Fruit fly (Drosophila melanogaster) whole organism, wandering third instar larva: ENCODE data around the gene Akh.

Experiments
- Abd-B ChIP-seq: fragments of >200 bp; optimal IDR thresholded peaks from 2 replicates; lab custom pipeline; 2017; ENCODE audit warnings: missing biosample characterization, missing genetic modification characterization
- CrebA ChIP-seq: fragments of 200-800 bp; sonication (Bioruptor generic); optimal IDR thresholded peaks from 2 replicates; lab custom pipeline; 2016; ENCODE audit warnings: missing biosample characterization, mild to moderate bottlenecking, missing genetic modification characterization, borderline replicate concordance
- Dfd ChIP-seq: fragments of >200 bp; optimal IDR thresholded peaks from 2 replicates; lab custom pipeline; 2017; ENCODE audit warnings: missing biosample characterization, missing genetic modification characterization
- Dif ChIP-seq: fragments of 200-275, 200-300 bp; sonication (Bioruptor generic); optimal IDR thresholded peaks from 2 replicates; lab custom pipeline; 2018; ENCODE audit warnings: missing biosample characterization, missing genetic modification characterization; ENCODE audit not compliant: partially characterized antibody
- HLH106 ChIP-seq: fragments of 200-800 bp; optimal IDR thresholded peaks from 3 replicates; lab custom pipeline; 2019; ENCODE audit warnings: missing biosample characterization, mild to moderate bottlenecking, missing genetic modification characterization, moderate library complexity
- Hnf4 ChIP-seq: fragments of 200-800 bp; sonication (Bioruptor generic); optimal IDR thresholded peaks from 2 replicates; lab custom pipeline; 2016; ENCODE audit warnings: missing biosample characterization, mild to moderate bottlenecking, missing genetic modification characterization
- Hr78 ChIP-seq: fragments of >200 bp; optimal IDR thresholded peaks from 2 replicates; lab custom pipeline; 2017; ENCODE audit warnings: missing biosample characterization, missing genetic modification characterization
- Hr83 ChIP-seq: fragments of 200-300 bp; sonication (Bioruptor generic); optimal IDR thresholded peaks from 2 replicates; lab custom pipeline; 2016; ENCODE audit warnings: missing biosample characterization, mild to moderate bottlenecking, missing genetic modification characterization, moderate library complexity; ENCODE audit not compliant: poor library complexity, severe bottlenecking
- Jra ChIP-seq: sonication (Bioruptor generic); optimal IDR thresholded peaks from 2 replicates; lab custom pipeline; 2016; ENCODE audit warnings: missing biosample characterization, missing genetic modification characterization
- Myc ChIP-seq: fragments of >200 bp; optimal IDR thresholded peaks from 2 replicates; lab custom pipeline; 2017
- N ChIP-seq: fragments of >200 bp; optimal IDR thresholded peaks from 2 replicates; lab custom pipeline; 2018; ENCODE audit warnings: missing biosample characterization, missing external identifiers, missing genetic modification characterization
- Rel ChIP-seq, 2 experiments: fragments of 200-800 bp; sonication (Bioruptor generic) in 1 of 2; optimal IDR thresholded peaks; 2 replicates in 1 of 2; 3 replicates in 1 of 2; lab custom pipeline; 2016 to 2019; ENCODE audit warnings: mild to moderate bottlenecking in 2 of 2, missing biosample characterization in 2 of 2, missing genetic modification characterization in 2 of 2, moderate library complexity in 1 of 2
- Sp1 ChIP-seq: fragments of 200-800 bp; sonication (Bioruptor generic); optimal IDR thresholded peaks from 3 replicates; lab custom pipeline; 2019; ENCODE audit warnings: missing biosample characterization, mild to moderate bottlenecking, missing genetic modification characterization, moderate library complexity
- Vsx2 ChIP-seq: fragments of 200-300, 225-300 bp; sonication (Bioruptor generic); optimal IDR thresholded peaks from 2 replicates; lab custom pipeline; 2018; ENCODE audit warnings: missing biosample characterization, missing genetic modification characterization; ENCODE audit not compliant: partially characterized antibody
- br ChIP-seq: fragments of 200-800 bp; sonication (Bioruptor generic); optimal IDR thresholded peaks from 2 replicates; lab custom pipeline; 2016; ENCODE audit warnings: missing biosample characterization, missing genetic modification characterization
- brk ChIP-seq: fragments of 200-800 bp; sonication (Bioruptor generic); optimal IDR thresholded peaks from 2 replicates; lab custom pipeline; 2016; ENCODE audit warnings: missing biosample characterization, mild to moderate bottlenecking, missing genetic modification characterization
- dl ChIP-seq, 2 experiments: fragments of 175-275, 200-275 bp in 1 of 2; fragments of 200-275 bp in 1 of 2; sonication (Bioruptor generic); optimal IDR thresholded peaks; lab custom pipeline; 2018; ENCODE audit warnings: mild to moderate bottlenecking in 2 of 2, missing biosample characterization in 2 of 2, missing genetic modification characterization in 2 of 2, moderate library complexity in 2 of 2; ENCODE audit not compliant: partially characterized antibody in 2 of 2, insufficient read depth in 1 of 2
- dmrt93B ChIP-seq: fragments of 200-800 bp; sonication (Bioruptor generic); optimal IDR thresholded peaks from 2 replicates; lab custom pipeline; 2018; ENCODE audit warnings: missing biosample characterization, mild to moderate bottlenecking, missing genetic modification characterization
- dsf ChIP-seq: sonication (Bioruptor generic); optimal IDR thresholded peaks from 2 replicates; lab custom pipeline; 2016; ENCODE audit warnings: missing biosample characterization, missing genetic modification characterization, borderline replicate concordance
- ey ChIP-seq: fragments of 200-800 bp; sonication (Bioruptor generic); optimal IDR thresholded peaks from 2 replicates; lab custom pipeline; 2016; ENCODE audit warnings: missing biosample characterization, missing genetic modification characterization
- foxo ChIP-seq, 2 experiments: fragments of 200-800 bp; sonication (Bioruptor generic); optimal IDR thresholded peaks; 2 replicates in 1 of 2; 3 replicates in 1 of 2; lab custom pipeline; 2016 to 2017; ENCODE audit warnings: missing biosample characterization in 2 of 2, missing genetic modification characterization in 2 of 2
- h ChIP-seq: fragments of 200-800 bp; sonication (Bioruptor generic); optimal IDR thresholded peaks from 3 replicates; lab custom pipeline; 2016; ENCODE audit warnings: missing biosample characterization, mild to moderate bottlenecking, missing genetic modification characterization
- jim ChIP-seq: fragments of 175-275, 200-325 bp; sonication (Bioruptor generic); optimal IDR thresholded peaks from 2 replicates; lab custom pipeline; 2016; ENCODE audit warnings: missing biosample characterization, mild to moderate bottlenecking, missing genetic modification characterization
- lola ChIP-seq: fragments of >200 bp; optimal IDR thresholded peaks from 2 replicates; lab custom pipeline; 2017; ENCODE audit warnings: missing biosample characterization, missing genetic modification characterization
- pan ChIP-seq: fragments of >200 bp; optimal IDR thresholded peaks from 2 replicates; lab custom pipeline; 2017
- psq ChIP-seq: fragments of 200-800 bp; sonication (Bioruptor generic); optimal IDR thresholded peaks from 3 replicates; lab custom pipeline; 2017; ENCODE audit warnings: missing biosample characterization, mild to moderate bottlenecking, missing genetic modification characterization, moderate library complexity
- sage ChIP-seq: fragments of 200-800 bp; sonication (Bioruptor generic); optimal IDR thresholded peaks from 2 replicates; lab custom pipeline; 2016; ENCODE audit warnings: missing biosample characterization, mild to moderate bottlenecking, missing genetic modification characterization
- sv ChIP-seq: fragments of 200-800 bp; sonication (Bioruptor generic); optimal IDR thresholded peaks from 3 replicates; lab custom pipeline; 2016; ENCODE audit warnings: missing biosample characterization, missing genetic modification characterization
- tai ChIP-seq: sonication (Bioruptor generic); optimal IDR thresholded peaks from 2 replicates; lab custom pipeline; 2016; ENCODE audit warnings: missing biosample characterization, missing genetic modification characterization
- usp ChIP-seq: fragments of >200 bp; optimal IDR thresholded peaks from 2 replicates; lab custom pipeline; 2017; ENCODE audit warnings: missing biosample characterization, missing genetic modification characterization
- woc ChIP-seq: sonication (Bioruptor generic); optimal IDR thresholded peaks from 2 replicates; lab custom pipeline; 2016; ENCODE audit warnings: missing biosample characterization, mild to moderate bottlenecking, missing genetic modification characterization

The Akh gene

dm6 chr3L:4141167-4141566, at the start of gene Akh:
Gene Akh, plus strand, starts transcription at chr3L:4141467.
- no peak for TF ChIP-seq Hr83 (GFP tag; lab: Kevin White, UChicago)
- no peak for TF ChIP-seq br
- TF ChIP-seq foxo (GFP tag; optimal IDR thresholded peaks at IDR 0.05; lab: Kevin White, UChicago): no peak
- no peak for TF ChIP-seq CrebA
- no peak for TF ChIP-seq Vsx2 (GFP tag; lab: Kevin White, UChicago)
- TF ChIP-seq dsf: no peak
- TF ChIP-seq Myc (lab: Kevin White, UChicago): no peak
- no peak for TF ChIP-seq Hr78
- TF ChIP-seq psq (GFP tag; lab: Kevin White, UChicago): no peak

dm6 chr3L:4092705-4093257, 48.5 kb upstream of the Akh start, which contains the start of gene CG14990:
Gene CG14990, plus strand, starts transcription at chr3L:4093207.
- TF ChIP-seq N (GFP tag; lab: Kevin White, UChicago) (peak; percentile 87), Myc (lab: Kevin White, UChicago) (peak; percentile 95), sv (GFP tag; lab: Kevin White, UChicago) (no peak)

- TF ChIP-seq Hr78: no peak
- no peak for TF ChIP-seq ey
- TF ChIP-seq Sp1 (GFP tag; lab: Kevin White, UChicago): no peak
- TF ChIP-seq dsf: no peak
- TF ChIP-seq lola (GFP tag; lab: Kevin White, UChicago): no peak
- TF ChIP-seq Jra: no peak
- TF ChIP-seq br: no peak
- no peak for TF ChIP-seq pan (lab: Kevin White, UChicago)
- TF ChIP-seq tai (GFP tag; lab: Kevin White, UChicago): no peak
- no peak for TF ChIP-seq h (GFP tag; lab: Kevin White, UChicago)
- no peak for TF ChIP-seq sage
- TF ChIP-seq, all 38 proteins: peak for 0
These were observed 44.7 kb upstream of the Akh start for dm6 chr3L:4096546-4096945.

DNA sequence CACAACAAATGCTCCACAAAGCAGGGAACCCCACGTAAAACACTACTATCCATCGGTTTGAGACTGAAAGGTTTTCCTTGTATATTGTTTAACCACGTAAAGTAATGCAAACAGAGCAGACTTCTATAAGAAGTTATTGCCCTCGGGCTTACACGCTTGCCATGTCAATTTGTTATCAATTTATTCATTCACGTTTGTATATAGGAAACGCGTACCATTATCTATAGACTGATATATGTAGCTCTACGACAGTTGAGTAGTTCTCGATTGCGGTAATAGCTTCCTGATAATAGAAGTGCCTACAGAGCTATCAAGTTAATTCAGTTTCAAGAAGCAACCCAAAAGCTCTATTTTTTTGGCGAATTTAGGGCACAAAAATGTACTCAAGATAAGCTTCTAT, 42.1 kb upstream of the Akh start:
- TF ChIP-seq psq (GFP tag; lab: Kevin White, UChicago) (no peak), brk (GFP tag; lab: Kevin White, UChicago) (no peak), dmrt93B (GFP tag; lab: Kevin White, UChicago) (no peak), Abd-B (GFP tag; lab: Kevin White, UChicago) (no peak), Dif (GFP tag; lab: Kevin White, UChicago) (no peak), Dfd (GFP tag; lab: Kevin White, UChicago) (no peak), Rel (GFP tag; optimal IDR thresholded peaks at IDR 0.05; lab: Kevin White, UChicago) (no peak), Rel (tag; optimal IDR thresholded peaks at IDR 0.05; lab: Kevin White, UChicago) (no peak), woc (no peak)

DNA sequence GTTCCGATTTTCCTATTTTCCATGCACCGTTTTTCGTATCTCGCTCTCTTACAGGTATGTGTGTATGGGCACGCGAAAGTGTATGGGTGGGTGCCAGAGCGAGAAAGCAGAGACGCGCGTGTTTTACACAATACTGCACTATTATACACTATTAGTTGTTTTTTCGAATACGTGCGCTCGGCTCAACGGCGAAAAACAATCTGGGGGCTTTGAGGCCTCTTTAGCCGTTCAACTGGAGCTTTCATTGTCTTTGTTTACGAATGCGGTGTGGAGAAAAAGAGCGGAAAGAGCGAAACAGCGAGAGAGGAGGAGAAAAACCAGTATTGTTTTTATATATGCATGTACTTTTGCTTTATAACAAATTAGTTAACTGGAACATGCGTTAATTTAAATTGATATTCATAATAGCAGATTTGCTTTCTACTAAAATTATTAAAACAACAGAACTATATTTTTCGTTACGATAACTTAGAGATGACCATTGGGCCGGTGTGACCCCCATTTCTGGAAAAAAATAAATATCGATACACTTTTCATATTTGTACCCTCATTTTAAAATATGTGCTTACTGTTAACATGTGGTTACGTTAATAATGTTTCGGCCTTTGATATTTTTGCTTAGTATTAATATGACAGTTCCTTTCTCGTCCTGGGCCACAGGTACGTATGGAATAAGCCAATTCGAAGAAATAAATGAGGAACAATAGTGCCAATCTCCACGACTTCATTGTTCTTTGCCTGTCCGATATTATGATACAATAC, 38.6 kb upstream of the Akh start, which contains the start of gene CG14995:
Gene CG14995 (minus strand): TSS at position 761 of the 762 bp plus-strand sequence.
- TF ChIP-seq tai (GFP tag; lab: Kevin White, UChicago): no peak
- TF ChIP-seq lola (GFP tag; lab: Kevin White, UChicago): no peak
- no peak for TF ChIP-seq Vsx2 (GFP tag; lab: Kevin White, UChicago)
- no peak for TF ChIP-seq usp
- peak; percentile 21 for TF ChIP-seq Dif (GFP tag; lab: Kevin White, UChicago)
- no peak for TF ChIP-seq Rel (GFP tag; optimal IDR thresholded peaks at IDR 0.05; lab: Kevin White, UChicago)
- TF ChIP-seq Rel (tag; optimal IDR thresholded peaks at IDR 0.05; lab: Kevin White, UChicago): peak; percentile 51
- TF ChIP-seq N (GFP tag; lab: Kevin White, UChicago): no peak
- peak; percentile 40 for TF ChIP-seq sage
- peak; percentile 88 for TF ChIP-seq psq (GFP tag; lab: Kevin White, UChicago)
- no peak for TF ChIP-seq Abd-B (GFP tag; lab: Kevin White, UChicago)
- TF ChIP-seq dl (GFP tag; optimal IDR thresholded peaks at IDR 0.05; lab: Kevin White, UChicago; ENCODE audit: insufficient read depth in 1 of 2, partially characterized antibody in 2 of 2): no peak
- TF ChIP-seq dsf: no peak
- peak; percentile 17 for TF ChIP-seq Hnf4 (GFP tag; lab: Kevin White, UChicago)
- TF ChIP-seq Sp1 (GFP tag; lab: Kevin White, UChicago): peak; percentile 31
- TF ChIP-seq HLH106: no peak
- TF ChIP-seq Hr83 (GFP tag; lab: Kevin White, UChicago): no peak
- TF ChIP-seq brk (GFP tag; lab: Kevin White, UChicago): peak; percentile 13
- no peak for TF ChIP-seq jim (GFP tag; lab: Kevin White, UChicago)
